Worm (Caenorhabditis elegans) whole organism, late embryonic: ENCODE measurements around the gene C25E10.4.

ENCODE experiments used
- C08G9.2 ChIP-seq: sonication (generic microtip); optimal IDR thresholded peaks from 2 replicates; lab custom pipeline; 2016; ENCODE audit warnings: mild to moderate bottlenecking, missing genetic modification characterization, moderate library complexity, missing compliant biosample characterization
- F13H6.1 ChIP-seq: sonication (generic microtip); optimal IDR thresholded peaks from 2 replicates; lab custom pipeline; 2016; ENCODE audit warnings: missing genetic modification characterization, missing compliant biosample characterization
- K02D7.2 ChIP-seq: sonication (generic microtip); optimal IDR thresholded peaks from 2 replicates; lab custom pipeline; 2017; ENCODE audit warnings: mild to moderate bottlenecking, missing genetic modification characterization, missing compliant biosample characterization
- T23F11.4 ChIP-seq: fragments of 200-800 bp; sonication (Bioruptor generic); optimal IDR thresholded peaks from 2 replicates; lab custom pipeline; 2018; ENCODE audit warnings: mild to moderate bottlenecking, missing genetic modification characterization, missing compliant biosample characterization
- Y22D7AL.16 ChIP-seq: sonication (generic microtip); optimal IDR thresholded peaks from 2 replicates; lab custom pipeline; 2016; ENCODE audit warnings: missing genetic modification characterization, missing compliant biosample characterization
- ceh-18 ChIP-seq: sonication (generic microtip); optimal IDR thresholded peaks from 2 replicates; lab custom pipeline; 2016; ENCODE audit warnings: missing genetic modification characterization, missing compliant biosample characterization
- ceh-19 ChIP-seq: fragments of 200-800 bp; sonication (Bioruptor generic); optimal IDR thresholded peaks from 2 replicates; lab custom pipeline; 2018; ENCODE audit warnings: mild to moderate bottlenecking, missing genetic modification characterization, missing compliant biosample characterization
- ceh-22 ChIP-seq: sonication (generic microtip); optimal IDR thresholded peaks from 2 replicates; lab custom pipeline; 2017; ENCODE audit warnings: missing biosample characterization, missing genetic modification characterization
- ceh-24 ChIP-seq: sonication (generic microtip); optimal IDR thresholded peaks from 2 replicates; lab custom pipeline; 2016; ENCODE audit warnings: mild to moderate bottlenecking, missing genetic modification characterization, missing compliant biosample characterization
- ceh-31 ChIP-seq: sonication (generic microtip); optimal IDR thresholded peaks from 2 replicates; lab custom pipeline; 2016; ENCODE audit warnings: missing genetic modification characterization, missing compliant biosample characterization
- ceh-45 ChIP-seq: fragments of 200-800 bp; sonication (Bioruptor generic); IDR thresholded peaks from 2 replicates; pipeline ENCODE4 v1.3.6; 2022; ENCODE audit warnings: missing genetic modification reagents, missing genetic modification characterization, missing compliant biosample characterization
- ceh-6 ChIP-seq: fragments of 200-800 bp; sonication (Bioruptor generic); optimal IDR thresholded peaks from 2 replicates; lab custom pipeline; 2018; ENCODE audit warnings: mild to moderate bottlenecking, missing genetic modification characterization, missing compliant biosample characterization
- dmd-4 ChIP-seq: sonication (generic microtip); optimal IDR thresholded peaks from 2 replicates; lab custom pipeline; 2016; ENCODE audit warnings: borderline replicate concordance, missing genetic modification characterization, missing compliant biosample characterization
- elt-4 ChIP-seq: sonication (generic microtip); optimal IDR thresholded peaks from 2 replicates; lab custom pipeline; 2016; ENCODE audit warnings: missing genetic modification characterization, missing compliant biosample characterization
- eyg-1 ChIP-seq: sonication (generic microtip); optimal IDR thresholded peaks from 2 replicates; lab custom pipeline; 2016; ENCODE audit warnings: missing genotype, missing genetic modification characterization, missing compliant biosample characterization
- fkh-10 ChIP-seq: fragments of 150-350 bp; optimal IDR thresholded peaks from 2 replicates; lab custom pipeline; 2014; ENCODE audit warnings: missing biosample characterization, missing genetic modification reagents, missing genetic modification characterization
- fkh-6 ChIP-seq: sonication (generic microtip); optimal IDR thresholded peaks from 2 replicates; lab custom pipeline; 2016; ENCODE audit warnings: missing genetic modification characterization, missing compliant biosample characterization
- hlh-13 ChIP-seq: fragments of 200-800 bp; sonication (Bioruptor generic); optimal IDR thresholded peaks from 2 replicates; lab custom pipeline; 2018; ENCODE audit warnings: mild to moderate bottlenecking, missing genetic modification characterization, missing compliant biosample characterization
- hlh-15 ChIP-seq: sonication (generic microtip); optimal IDR thresholded peaks from 2 replicates; lab custom pipeline; 2016; ENCODE audit warnings: missing genetic modification characterization, missing compliant biosample characterization
- lin-11 ChIP-seq: fragments of 200-800 bp; sonication (Bioruptor generic); optimal IDR thresholded peaks from 2 replicates; lab custom pipeline; 2018; ENCODE audit warnings: mild to moderate bottlenecking, missing genetic modification characterization, missing compliant biosample characterization
- madf-2 ChIP-seq: sonication (generic microtip); optimal IDR thresholded peaks from 2 replicates; lab custom pipeline; 2017; ENCODE audit warnings: missing genetic modification characterization, missing compliant biosample characterization
- nhr-11 ChIP-seq: fragments of 150-350 bp; optimal IDR thresholded peaks from 2 replicates; lab custom pipeline; 2014; ENCODE audit warnings: missing biosample characterization, missing genetic modification characterization
- nhr-232 ChIP-seq: sonication (generic microtip); optimal IDR thresholded peaks from 2 replicates; lab custom pipeline; 2016; ENCODE audit warnings: missing genetic modification characterization, missing compliant biosample characterization
- npax-4 ChIP-seq: sonication (generic microtip); optimal IDR thresholded peaks from 2 replicates; lab custom pipeline; 2016; ENCODE audit warnings: missing genetic modification characterization, missing compliant biosample characterization
- odd-2 ChIP-seq: sonication (generic microtip); optimal IDR thresholded peaks from 2 replicates; lab custom pipeline; 2017; ENCODE audit warnings: antibody characterized with exemption, mild to moderate bottlenecking, missing genetic modification characterization, missing compliant biosample characterization
- pax-1 ChIP-seq: fragments of 150-350 bp; optimal IDR thresholded peaks from 2 replicates; lab custom pipeline; 2014; ENCODE audit warnings: missing biosample characterization, missing genetic modification characterization
- pha-4 ChIP-seq: fragments of 150-350 bp; optimal IDR thresholded peaks from 2 replicates; lab custom pipeline; 2018; ENCODE audit warnings: missing biosample characterization, missing genetic modification reagents, missing genetic modification characterization
- ref-2 ChIP-seq: sonication (generic microtip); optimal IDR thresholded peaks from 2 replicates; lab custom pipeline; 2016; ENCODE audit warnings: missing genetic modification characterization, missing compliant biosample characterization
- sdc-2 ChIP-seq: sonication (generic microtip); optimal IDR thresholded peaks from 2 replicates; lab custom pipeline; 2016; ENCODE audit warnings: missing genotype, missing genetic modification characterization, missing compliant biosample characterization
- syd-9 ChIP-seq: sonication (generic microtip); optimal IDR thresholded peaks from 2 replicates; lab custom pipeline; 2016; ENCODE audit warnings: mild to moderate bottlenecking, missing genetic modification characterization, moderate library complexity, missing compliant biosample characterization
- ttx-3 ChIP-seq: sonication (generic microtip); optimal IDR thresholded peaks from 2 replicates; lab custom pipeline; 2016; ENCODE audit warnings: missing genetic modification reagents, missing genetic modification characterization, missing compliant biosample characterization
- unc-55 ChIP-seq: sonication (generic microtip); optimal IDR thresholded peaks from 2 replicates; lab custom pipeline; 2017; ENCODE audit warnings: missing biosample characterization, missing genetic modification reagents, missing genetic modification characterization
- zip-5 ChIP-seq: sonication (generic microtip); optimal IDR thresholded peaks from 2 replicates; lab custom pipeline; 2016; ENCODE audit warnings: missing genetic modification characterization, missing compliant biosample characterization

C25E10.4 gene

DNA sequence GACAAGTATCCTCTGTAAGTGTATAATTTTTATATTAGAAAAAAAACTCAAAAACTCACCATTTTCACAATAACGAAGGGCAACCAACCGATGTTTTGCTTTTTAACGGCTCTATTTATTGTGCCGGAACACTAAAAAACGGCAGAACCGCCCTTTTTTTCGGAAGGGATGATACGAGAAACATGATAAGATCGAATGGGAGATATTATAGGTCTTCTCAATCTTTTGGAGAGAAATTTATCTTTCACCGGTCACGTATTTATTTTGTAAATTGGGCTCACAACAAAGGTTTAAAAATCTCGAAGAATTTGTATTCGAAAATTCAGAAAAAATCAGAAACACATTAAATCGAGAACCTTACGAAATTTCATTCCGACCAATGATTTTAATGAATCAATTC is 21.4 kb downstream of the C25E10.4 start, which contains the start of gene swm-1:
Gene swm-1, minus strand, starts transcription at position 101 of the 400 bp plus-strand sequence.
- TF ChIP-seq syd-9 (tag; lab: Kevin White, UChicago) (no peak), pha-4 (tag; lab: Kevin White, UChicago) (no peak), ceh-18 (tag; lab: Kevin White, UChicago) (no peak), lin-11 (no peak)

DNA sequence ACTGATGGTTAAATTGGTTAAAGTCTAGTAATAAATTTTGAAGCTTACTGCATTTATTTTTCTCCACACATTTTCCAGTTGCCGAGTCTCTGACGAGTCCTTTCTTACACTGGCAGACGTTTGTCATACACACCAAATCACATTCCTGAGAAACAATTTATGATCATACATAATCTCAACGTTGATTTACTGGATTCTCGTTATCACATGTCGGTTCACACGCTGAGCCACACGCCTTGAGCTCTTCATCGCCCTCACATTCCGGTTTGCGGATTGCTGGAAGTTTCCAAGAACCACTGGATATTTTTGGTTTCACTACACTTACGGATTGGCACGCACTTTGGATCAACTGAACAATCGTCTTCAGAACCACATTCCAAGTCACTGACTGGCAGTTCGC is 22.3 kb downstream of the C25E10.4 start:
- TF ChIP-seq syd-9 (tag; lab: Kevin White, UChicago): no peak

DNA sequence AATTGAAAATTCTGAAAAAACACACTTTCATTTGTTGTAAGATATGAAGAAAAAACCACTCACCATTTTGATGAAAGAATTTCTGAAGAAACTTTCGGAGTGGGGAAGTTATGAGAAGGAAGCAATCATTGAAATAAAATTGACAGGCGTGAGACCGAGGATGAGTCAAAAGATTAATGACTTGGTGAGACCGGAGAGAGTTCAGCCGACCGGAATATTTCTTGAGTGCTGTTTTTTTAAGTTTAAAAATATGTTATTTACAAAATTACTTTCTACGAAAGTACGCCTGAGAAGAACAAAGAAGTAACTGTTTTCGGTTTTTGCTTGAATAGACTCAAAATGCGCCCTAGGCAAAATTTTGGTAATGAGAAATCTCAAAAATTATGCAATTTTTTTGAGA is 22.9 kb downstream of the C25E10.4 start, which contains the start of gene C25E10.10:
Gene C25E10.10, minus strand, starts transcription at position 101 of the 400 bp plus-strand sequence.
- TF ChIP-seq unc-55 (no peak), madf-2 (tag; lab: Kevin White, UChicago) (no peak), ceh-45 (GFP tag; lab: Robert Waterston, UW) (no peak), nhr-11 (no peak), elt-4 (tag; lab: Kevin White, UChicago) (no peak)

DNA sequence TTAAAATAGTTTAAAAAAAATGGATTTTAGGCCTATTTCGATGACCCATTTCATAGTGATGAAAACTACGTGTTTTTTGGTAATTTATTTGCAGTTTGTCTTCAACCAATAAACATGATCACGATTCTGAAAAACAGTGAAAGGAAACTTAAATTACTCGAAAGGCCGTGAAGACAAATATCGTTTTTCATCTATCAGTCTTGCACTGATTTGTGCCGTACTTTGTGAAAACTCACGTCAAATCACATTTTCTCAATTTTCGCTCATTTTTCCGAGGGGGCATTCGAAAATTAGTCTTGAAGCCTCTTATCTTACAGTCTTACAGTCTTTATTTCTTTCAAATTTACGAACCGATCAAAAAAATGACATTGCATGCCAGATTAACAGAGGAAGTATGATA is 25.3 kb downstream of the C25E10.4 start, which contains the start of gene C25E10.11:
Gene C25E10.11, minus strand, starts transcription at position 101 of the 400 bp plus-strand sequence.
- TF ChIP-seq ceh-31 (tag; lab: Kevin White, UChicago) (no peak), nhr-11 (no peak), eyg-1 (tag; lab: Kevin White, UChicago) (no peak), C08G9.2 (tag; lab: Kevin White, UChicago) (no peak), unc-55 (no peak), sdc-2 (tag; lab: Kevin White, UChicago) (no peak), ttx-3 (tag; lab: Kevin White, UChicago) (no peak), hlh-13 (GFP tag; lab: Kevin White, UChicago) (no peak), odd-2 (tag; lab: Kevin White, UChicago) (no peak), pha-4 (tag; lab: Kevin White, UChicago) (no peak), fkh-6 (tag; lab: Kevin White, UChicago) (no peak), madf-2 (tag; lab: Kevin White, UChicago) (no peak), npax-4 (tag; lab: Kevin White, UChicago) (no peak), K02D7.2 (no peak), elt-4 (tag; lab: Kevin White, UChicago) (no peak), Y22D7AL.16 (tag; lab: Kevin White, UChicago) (no peak), nhr-232 (no peak), zip-5 (tag; lab: Kevin White, UChicago) (no peak), ceh-19 (no peak)

DNA sequence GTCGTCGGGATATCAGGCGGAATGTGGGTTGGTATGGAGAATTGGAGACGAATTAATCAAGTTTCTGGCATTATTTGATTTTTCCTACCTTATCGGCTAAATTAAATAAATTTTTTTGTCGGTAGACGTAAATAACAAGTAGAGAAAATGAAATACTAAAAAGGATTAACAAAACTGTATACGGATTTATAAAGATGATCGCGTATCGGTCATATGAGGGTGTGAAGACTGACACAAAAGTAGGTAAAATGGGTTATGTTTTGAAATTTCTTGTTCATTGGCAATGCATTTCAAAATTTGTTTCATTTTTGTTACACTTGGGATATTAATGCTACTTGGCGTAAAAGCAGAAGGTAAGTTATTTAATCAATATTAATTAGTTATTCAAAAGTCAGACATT is 26.1 kb downstream of the C25E10.4 start, which contains the start of the genes C25E10.16 and C25E10.13:
Gene C25E10.16, minus strand, starts transcription at position 101 of the 400 bp plus-strand sequence.
Gene C25E10.13, plus strand, starts transcription at position 256 of the 400 bp plus-strand sequence.
- TF ChIP-seq F13H6.1 (tag; lab: Kevin White, UChicago): no peak
- no peak for TF ChIP-seq hlh-15 (tag; lab: Kevin White, UChicago)

DNA sequence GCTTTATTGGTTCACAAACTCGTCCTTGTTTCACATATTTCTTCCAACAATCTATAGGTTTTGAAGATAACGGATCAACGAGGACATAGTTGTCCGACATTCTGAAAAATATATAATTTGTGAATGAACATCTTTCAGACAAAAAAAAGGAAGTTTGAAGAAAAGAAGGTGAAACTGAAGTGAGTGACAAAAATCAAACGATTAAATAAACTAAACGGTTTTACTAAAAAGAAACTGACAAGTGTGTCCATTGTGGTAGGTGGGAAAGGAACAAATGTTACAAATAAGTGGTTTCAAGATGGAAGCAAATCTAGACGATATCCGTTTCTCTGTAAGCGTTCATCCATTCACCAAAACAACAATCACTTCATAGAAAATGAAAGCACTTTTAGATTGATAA is 29.0 kb downstream of the C25E10.4 start, which contains the start of gene C25E10.12:
Gene C25E10.12, minus strand, starts transcription at position 101 of the 400 bp plus-strand sequence.
- TF ChIP-seq ceh-31 (tag; lab: Kevin White, UChicago): no peak
- no peak for TF ChIP-seq fkh-10 (GFP tag; lab: Kevin White, UChicago)

DNA sequence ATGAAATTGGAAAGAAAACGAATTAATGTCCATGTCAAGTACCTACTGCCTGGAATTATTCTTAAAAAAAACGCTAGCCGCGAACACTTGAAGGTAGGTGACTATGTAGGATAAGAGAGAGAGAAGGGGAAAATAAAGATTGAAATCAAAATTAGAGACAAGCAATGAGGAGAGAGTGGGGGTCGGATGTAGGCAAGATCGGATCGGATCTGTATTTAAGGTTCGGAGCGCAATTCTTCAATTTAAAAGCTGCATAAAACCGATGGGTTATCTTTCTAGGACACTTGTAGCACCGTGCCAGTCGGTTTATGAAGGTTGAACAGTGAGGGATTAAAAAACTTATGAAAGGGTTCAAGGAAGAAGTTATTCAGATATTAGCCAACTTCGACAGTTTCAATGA is 29.8 kb downstream of the C25E10.4 start:
- TF ChIP-seq eyg-1 (tag; lab: Kevin White, UChicago) (no peak), C08G9.2 (tag; lab: Kevin White, UChicago) (no peak), elt-4 (tag; lab: Kevin White, UChicago) (no peak), hlh-15 (tag; lab: Kevin White, UChicago) (no peak), madf-2 (tag; lab: Kevin White, UChicago) (no peak), pax-1 (tag; lab: Kevin White, UChicago) (no peak), sdc-2 (tag; lab: Kevin White, UChicago) (no peak), dmd-4 (tag; lab: Kevin White, UChicago) (no peak), ceh-18 (tag; lab: Kevin White, UChicago) (no peak), ceh-24 (tag; lab: Kevin White, UChicago) (no peak), hlh-13 (GFP tag; lab: Kevin White, UChicago) (no peak), ceh-22 (tag; lab: Kevin White, UChicago) (no peak), npax-4 (tag; lab: Kevin White, UChicago) (no peak), lin-11 (no peak), T23F11.4 (no peak), ref-2 (tag; lab: Kevin White, UChicago) (no peak), ceh-6 (GFP tag; lab: Kevin White, UChicago) (no peak)
